Worm (Caenorhabditis elegans): ENCODE measurements around the gene coq-5.

coq-5 gene

ce11 chrIII:7894724-7895123, 36.5 kb upstream of the coq-5 start, which contains the start of gene ZK688.4:
Gene ZK688.4, plus strand, starts transcription at chrIII:7895024.
- TF ChIP-seq nhr-12 (tag; optimal IDR thresholded peaks at IDR 0.05) (no peak), hmg-11 (tag; optimal IDR thresholded peaks at IDR 0.05) (no peak), nfya-1 (tag; optimal IDR thresholded peaks at IDR 0.05; ENCODE audit: insufficient read depth) (no peak), elt-2 (tag; optimal IDR thresholded peaks at IDR 0.05) (no peak), unc-62 (GFP tag; optimal IDR thresholded peaks at IDR 0.05) (no peak), egl-5 (tag; optimal IDR thresholded peaks at IDR 0.05) (no peak), zag-1 (tag; optimal IDR thresholded peaks at IDR 0.05) (no peak), fkh-10 (GFP tag; optimal IDR thresholded peaks at IDR 0.05) (no peak), nhr-77 (tag; optimal IDR thresholded peaks at IDR 0.05) (no peak), egl-27 (tag; optimal IDR thresholded peaks at IDR 0.05) (no peak), snpc-4 (tag; optimal IDR thresholded peaks at IDR 0.05) (no peak), lin-39 (tag; optimal IDR thresholded peaks at IDR 0.05) (no peak), ztf-11 (tag; optimal IDR thresholded peaks at IDR 0.05) (no peak), ztf-4 (tag; optimal IDR thresholded peaks at IDR 0.05) (no peak), pqm-1 (tag; optimal IDR thresholded peaks at IDR 0.05) (no peak), eor-1 (tag; optimal IDR thresholded peaks at IDR 0.05) (no peak), fkh-2 (tag; optimal IDR thresholded peaks at IDR 0.05) (no peak), nhr-76 (tag; optimal IDR thresholded peaks at IDR 0.05) (no peak)

- peak; percentile 7 for TF ChIP-seq nfya-1 (tag; optimal IDR thresholded peaks at IDR 0.05; ENCODE audit: insufficient read depth)
- no peak for TF ChIP-seq mml-1 (tag; optimal IDR thresholded peaks at IDR 0.05)
Observed at ce11 chrIII:7893224-7893623, 35.0 kb upstream of the coq-5 start.

ce11 chrIII:7892333-7892732, 34.1 kb upstream of the coq-5 start:
- TF ChIP-seq egl-27 (tag; optimal IDR thresholded peaks at IDR 0.05) (no peak), pha-4 (tag; optimal IDR thresholded peaks at IDR 0.05) (peak; percentile 68)

ce11 chrIII:7891573-7892306, 33.5 kb upstream of the coq-5 start, which contains the start of the genes ZK688.5 and fahd-1:
Gene ZK688.5, minus strand, starts transcription at chrIII:7891623.
Gene fahd-1, plus strand, starts transcription at chrIII:7892256.
- TF ChIP-seq nhr-237 (tag; optimal IDR thresholded peaks at IDR 0.05) (no peak), daf-12 (tag; optimal IDR thresholded peaks at IDR 0.05) (no peak), ceh-82 (tag; optimal IDR thresholded peaks at IDR 0.05) (peak; percentile 25), nhr-76 (tag; optimal IDR thresholded peaks at IDR 0.05) (peak; percentile 38), pha-4 (tag; optimal IDR thresholded peaks at IDR 0.05) (peak; percentile 80), nhr-77 (tag; optimal IDR thresholded peaks at IDR 0.05) (no peak), fkh-10 (GFP tag; optimal IDR thresholded peaks at IDR 0.05) (no peak), eor-1 (tag; optimal IDR thresholded peaks at IDR 0.05) (no peak), unc-62 (GFP tag; optimal IDR thresholded peaks at IDR 0.05) (no peak), pqm-1 (tag; optimal IDR thresholded peaks at IDR 0.05) (peak; percentile 12), nhr-11 (tag; optimal IDR thresholded peaks at IDR 0.05) (no peak), jun-1 (tag; optimal IDR thresholded peaks at IDR 0.05) (peak; percentile 50), unc-39 (tag; optimal IDR thresholded peaks at IDR 0.05) (no peak), snpc-4 (tag; optimal IDR thresholded peaks at IDR 0.05) (peak; percentile 47), ceh-16 (tag; optimal IDR thresholded peaks at IDR 0.05) (no peak), nhr-43 (tag; optimal IDR thresholded peaks at IDR 0.05; ENCODE audit: poor library complexity, severe bottlenecking) (peak; percentile 75), ama-1 (optimal IDR thresholded peaks at IDR 0.05) (peak; percentile 56), nhr-23 (tag; optimal IDR thresholded peaks at IDR 0.05) (peak; percentile 66), egl-5 (tag; optimal IDR thresholded peaks at IDR 0.05) (peak; percentile 44), fos-1 (tag; optimal IDR thresholded peaks at IDR 0.05) (no peak), zag-1 (tag; optimal IDR thresholded peaks at IDR 0.05) (no peak), mml-1 (tag; optimal IDR thresholded peaks at IDR 0.05) (no peak), aly-2 (tag; optimal IDR thresholded peaks at IDR 0.05) (no peak), lin-15B (tag; optimal IDR thresholded peaks at IDR 0.05) (peak; percentile 69), tbx-2 (tag; optimal IDR thresholded peaks at IDR 0.05) (no peak), lsy-12 (tag; optimal IDR thresholded peaks at IDR 0.05) (peak; percentile 68), nhr-25 (tag; optimal IDR thresholded peaks at IDR 0.05) (peak; percentile 91), elt-1 (tag; optimal IDR thresholded peaks at IDR 0.05) (no peak), fkh-2 (tag; optimal IDR thresholded peaks at IDR 0.05) (no peak), nhr-67 (tag; optimal IDR thresholded peaks at IDR 0.05) (no peak), sea-2 (GFP tag; optimal IDR thresholded peaks at IDR 0.05) (no peak), mdl-1 (tag; optimal IDR thresholded peaks at IDR 0.05) (peak; percentile 51), ceh-9 (tag; optimal IDR thresholded peaks at IDR 0.05) (no peak), egl-27 (tag; optimal IDR thresholded peaks at IDR 0.05) (peak; percentile 19), lin-39 (tag; optimal IDR thresholded peaks at IDR 0.05) (peak; percentile 86), nhr-28 (tag; optimal IDR thresholded peaks at IDR 0.05) (no peak), ztf-11 (tag; optimal IDR thresholded peaks at IDR 0.05) (no peak), hmg-11 (tag; optimal IDR thresholded peaks at IDR 0.05) (peak; percentile 77), elt-3 (tag; optimal IDR thresholded peaks at IDR 0.05) (no peak), ztf-4 (tag; optimal IDR thresholded peaks at IDR 0.05) (no peak), nhr-12 (tag; optimal IDR thresholded peaks at IDR 0.05) (no peak), nfya-1 (tag; optimal IDR thresholded peaks at IDR 0.05; ENCODE audit: insufficient read depth) (peak; percentile 88)
